Worm (Caenorhabditis elegans) whole organism, mixed stage, embryonic: ENCODE results near the gene C50B8.5.

Experiments used
- blmp-1 ChIP-seq: fragments of 150-350 bp; optimal IDR thresholded peaks from 2 replicates; lab custom pipeline; 2014; ENCODE audit warnings: missing biosample characterization, missing genetic modification characterization
- ceh-43 ChIP-seq: fragments of 200-800 bp; sonication (Bioruptor generic); optimal IDR thresholded peaks from 2 replicates; lab custom pipeline; 2018; ENCODE audit warnings: mild to moderate bottlenecking, missing genetic modification characterization, moderate library complexity, missing compliant biosample characterization
- hlh-1 ChIP-seq: fragments of 150-350 bp; optimal IDR thresholded peaks from 2 replicates; lab custom pipeline; 2014; ENCODE audit warnings: missing biosample characterization, missing genetic modification reagents, missing genetic modification characterization
- mep-1 ChIP-seq: fragments of 150-350 bp; optimal IDR thresholded peaks from 2 replicates; lab custom pipeline; 2017; ENCODE audit warnings: missing biosample characterization, missing genetic modification reagents, missing genetic modification characterization, inconsistent platforms
- nhr-12 ChIP-seq: fragments of 150-350 bp; optimal IDR thresholded peaks from 2 replicates; lab custom pipeline; 2014; ENCODE audit warnings: missing biosample characterization, missing genetic modification characterization
- nhr-2 ChIP-seq: fragments of 150-350 bp; optimal IDR thresholded peaks from 2 replicates; lab custom pipeline; 2014; ENCODE audit warnings: missing biosample characterization, missing genetic modification characterization
- snpc-4 ChIP-seq: fragments of 150-350 bp; optimal IDR thresholded peaks from 2 replicates; lab custom pipeline; 2014; ENCODE audit warnings: missing biosample characterization, missing genetic modification characterization
- unc-120 ChIP-seq: sonication (generic microtip); optimal IDR thresholded peaks from 2 replicates; lab custom pipeline; 2017; ENCODE audit warnings: missing genetic modification characterization, missing compliant biosample characterization; ENCODE audit not compliant: poor library complexity, severe bottlenecking
- unc-62 ChIP-seq: fragments of 150-350 bp; optimal IDR thresholded peaks from 2 replicates; lab custom pipeline; 2014; ENCODE audit warnings: missing biosample characterization, missing genetic modification reagents, missing genetic modification characterization
- ztf-11 ChIP-seq: fragments of 150-350 bp; optimal IDR thresholded peaks from 2 replicates; lab custom pipeline; 2014; ENCODE audit warnings: missing biosample characterization, missing genetic modification characterization

DNA sequence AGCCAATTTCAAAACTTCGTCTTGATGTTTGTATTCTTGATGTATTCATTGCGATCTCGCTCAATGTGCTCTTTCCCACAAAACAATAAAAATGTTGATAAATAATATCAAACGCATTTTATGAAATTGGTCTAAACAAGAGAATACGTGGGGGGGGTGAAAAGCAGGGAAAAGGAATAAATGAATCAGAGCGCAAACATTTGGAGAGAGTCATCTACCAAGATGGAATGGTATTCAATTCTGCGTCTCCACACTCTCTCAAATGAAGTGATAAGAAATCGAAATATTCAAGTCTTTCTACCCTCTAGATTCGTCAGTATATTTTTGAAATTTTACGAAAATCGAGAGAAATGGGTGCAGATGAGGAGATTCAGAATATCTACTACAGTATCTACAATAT lies at the start of gene C50B8.5:
- no peak for TF ChIP-seq snpc-4
- no peak for TF ChIP-seq ztf-11 (tag; lab: Kevin White, UChicago)
- no peak for TF ChIP-seq unc-120
- no peak for TF ChIP-seq ceh-43 (GFP tag; lab: Kevin White, UChicago)
- TF ChIP-seq nhr-12 (tag; lab: Kevin White, UChicago): no peak
- no peak for TF ChIP-seq blmp-1 (tag; lab: Kevin White, UChicago)
- TF ChIP-seq hlh-1: no peak
- TF ChIP-seq nhr-2: no peak
- no peak for TF ChIP-seq unc-62 (GFP tag; lab: Kevin White, UChicago)
- no peak for TF ChIP-seq mep-1 (tag; lab: Kevin White, UChicago)
